Worm (Caenorhabditis elegans): ENCODE measurements around the gene B0454.5.

DNA sequence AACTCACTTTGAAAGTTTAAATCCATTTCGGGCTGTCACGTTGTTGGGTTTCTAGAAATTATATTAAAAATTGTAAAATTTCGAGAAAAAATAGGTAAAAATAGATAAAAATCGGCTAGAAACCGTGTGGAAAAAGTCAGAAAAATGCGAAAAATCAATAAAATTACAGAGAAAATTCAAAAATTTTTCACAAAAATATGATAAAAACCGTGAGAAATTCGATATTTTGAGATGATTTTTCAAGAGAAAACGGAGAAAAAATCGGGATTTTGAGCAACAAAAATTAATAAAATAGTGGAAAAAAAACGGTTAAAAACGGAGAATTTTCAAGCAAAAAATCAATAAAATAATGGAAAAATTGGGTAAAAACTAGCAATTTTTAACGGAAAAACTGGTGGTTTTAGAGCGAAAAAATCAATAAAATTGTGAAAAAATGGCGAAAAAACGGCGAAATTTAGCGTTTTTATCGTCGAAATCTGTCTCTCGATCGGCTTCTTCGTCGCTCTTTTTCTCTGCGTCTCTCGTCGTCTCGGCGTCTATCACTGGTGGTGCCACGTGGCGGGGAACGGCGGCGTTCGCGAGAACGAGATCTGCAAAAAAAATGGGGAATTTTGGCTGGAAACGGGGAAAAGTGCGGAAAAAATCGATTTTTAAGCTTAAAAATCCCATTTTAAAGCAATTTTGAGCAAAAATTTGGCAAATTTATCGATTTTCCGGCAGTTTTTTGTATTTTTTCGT is 32.5 kb downstream of the B0454.5 start, which contains the start of gene Y25C1A.7:
- no peak for TF ChIP-seq fkh-10 (GFP tag; optimal IDR thresholded peaks at IDR 0.05)
- TF ChIP-seq lin-15B (tag; optimal IDR thresholded peaks at IDR 0.05): no peak
- TF ChIP-seq pha-4 (tag; optimal IDR thresholded peaks at IDR 0.05): no peak
- no peak for TF ChIP-seq jun-1 (tag; optimal IDR thresholded peaks at IDR 0.05)
- TF ChIP-seq mml-1 (tag; optimal IDR thresholded peaks at IDR 0.05): no peak
- TF ChIP-seq skn-1 (tag; optimal IDR thresholded peaks at IDR 0.05): no peak
- TF ChIP-seq ceh-82 (tag; optimal IDR thresholded peaks at IDR 0.05): no peak
- no peak for TF ChIP-seq ama-1 (optimal IDR thresholded peaks at IDR 0.05)
